Worm (Caenorhabditis elegans): ENCODE measurements around the gene lgx-1.

ce11 chrX:5477597-5477996 is 60.7 kb downstream of the lgx-1 start:
- TF ChIP-seq F37D6.2 (tag; optimal IDR thresholded peaks at IDR 0.05), result no peak
- TF ChIP-seq jun-1 (tag; optimal IDR thresholded peaks at IDR 0.05), result no peak
- no peak for TF ChIP-seq lin-29 (GFP tag; IDR thresholded peaks at IDR 0.05)
